Worm (Caenorhabditis elegans) whole organism, mixed stage, embryonic: ENCODE data around the gene C34D4.4.

Experiments used
- elt-1 ChIP-seq: sonication (generic microtip); optimal IDR thresholded peaks from 2 replicates; lab custom pipeline; 2017; ENCODE audit warnings: missing genetic modification characterization, mild to moderate bottlenecking, missing compliant biosample characterization, antibody characterized with exemption, moderate library complexity, borderline replicate concordance; ENCODE audit not compliant: insufficient read depth
- elt-3 ChIP-seq: fragments of 150-350 bp; optimal IDR thresholded peaks from 2 replicates; lab custom pipeline; 2014; ENCODE audit warnings: missing biosample characterization, missing genetic modification characterization
- nhr-2 ChIP-seq: fragments of 150-350 bp; optimal IDR thresholded peaks from 2 replicates; lab custom pipeline; 2014; ENCODE audit warnings: missing biosample characterization, missing genetic modification characterization
- nhr-28 ChIP-seq: fragments of 150-350 bp; optimal IDR thresholded peaks from 2 replicates; lab custom pipeline; 2014; ENCODE audit warnings: missing biosample characterization, missing genetic modification characterization
- snpc-4 ChIP-seq: fragments of 150-350 bp; optimal IDR thresholded peaks from 2 replicates; lab custom pipeline; 2014; ENCODE audit warnings: missing biosample characterization, missing genetic modification characterization
- unc-39 ChIP-seq: fragments of 150-350 bp; optimal IDR thresholded peaks from 2 replicates; lab custom pipeline; 2014; ENCODE audit warnings: missing biosample characterization, missing genetic modification characterization

- no peak for TF ChIP-seq nhr-28 (tag; lab: Kevin White, UChicago)
- TF ChIP-seq elt-3 (tag; lab: Kevin White, UChicago): no peak
- TF ChIP-seq elt-1 (tag; lab: Kevin White, UChicago): no peak
- no peak for TF ChIP-seq nhr-2 (tag; lab: Kevin White, UChicago)
- TF ChIP-seq snpc-4 (tag; lab: Kevin White, UChicago): no peak
- TF ChIP-seq unc-39 (tag; lab: Kevin White, UChicago): no peak
Observed at ce11 chrIV:7195734-7196133, 46.6 kb downstream of the C34D4.4 start, which contains the start of gene best-16.
